Worm (Caenorhabditis elegans): ENCODE data around the gene arrd-8.

Gene arrd-8

ce11 chrII:12107840-12108239 lies 43.0 kb downstream of the arrd-8 start, which contains the start of gene Y17G7B.18 (continued):
- TF ChIP-seq elt-2 (tag; optimal IDR thresholded peaks at IDR 0.05) (no peak), hlh-4 (tag; optimal IDR thresholded peaks at IDR 0.05) (no peak), hlh-17 (GFP tag; optimal IDR thresholded peaks at IDR 0.05; ENCODE audit: borderline replicate concordance) (no peak), blmp-1 (tag; optimal IDR thresholded peaks at IDR 0.05) (peak; percentile 51), ceh-88 (GFP tag; IDR thresholded peaks at IDR 0.05) (peak; percentile 42; the same call in 1 of the 2 replicates), aha-1 (tag; optimal IDR thresholded peaks at IDR 0.05) (no peak), lir-3 (tag; optimal IDR thresholded peaks at IDR 0.05; ENCODE audit: poor library complexity) (no peak), vab-15 (tag; optimal IDR thresholded peaks at IDR 0.05) (no peak), lin-13 (GFP tag; optimal IDR thresholded peaks at IDR 0.05) (peak; percentile 54), dpl-1 (GFP tag; optimal IDR thresholded peaks at IDR 0.05) (peak; percentile 96 to 98 (median 97)), nhr-84 (tag; optimal IDR thresholded peaks at IDR 0.05) (no peak), nhr-28 (tag; optimal IDR thresholded peaks at IDR 0.05) (no peak), C16A3.4 (tag; optimal IDR thresholded peaks at IDR 0.05) (peak; percentile 67), aly-2 (tag; optimal IDR thresholded peaks at IDR 0.05) (peak; percentile 79), egl-27 (tag; optimal IDR thresholded peaks at IDR 0.05) (no peak), ama-1 (optimal IDR thresholded peaks at IDR 0.05) (no peak), nhr-12 (tag; optimal IDR thresholded peaks at IDR 0.05) (no peak), ces-1 (GFP tag; optimal IDR thresholded peaks at IDR 0.05) (no peak), zag-1 (tag; optimal IDR thresholded peaks at IDR 0.05) (no peak), ztf-11 (tag; optimal IDR thresholded peaks at IDR 0.05) (peak in 1 of 2 experiments; percentile 33), nhr-19 (GFP tag; conservative IDR thresholded peaks at IDR 0.05) (peak; percentile 62), Y116A8C.19 (tag; optimal IDR thresholded peaks at IDR 0.05; ENCODE audit: borderline replicate concordance) (no peak), ceh-8 (GFP tag; optimal IDR thresholded peaks at IDR 0.05) (no peak), nhr-71 (tag; optimal IDR thresholded peaks at IDR 0.05) (peak; percentile 82), isw-1 (GFP tag; IDR thresholded peaks at IDR 0.05) (peak; percentile 51), pag-3 (tag; optimal IDR thresholded peaks at IDR 0.05; ENCODE audit: borderline replicate concordance, insufficient read depth) (no peak), jun-1 (tag; optimal IDR thresholded peaks at IDR 0.05) (peak; percentile 35), unc-30 (tag; optimal IDR thresholded peaks at IDR 0.05) (no peak), ceh-63 (GFP tag; optimal IDR thresholded peaks at IDR 0.05) (no peak), xbp-1 (tag; optimal IDR thresholded peaks at IDR 0.05) (peak; percentile 70), irx-1 (tag; optimal IDR thresholded peaks at IDR 0.05) (peak; percentile 64)

- TF ChIP-seq ztf-4 (tag; optimal IDR thresholded peaks at IDR 0.05) (no peak), C04F5.9 (tag; optimal IDR thresholded peaks at IDR 0.05) (no peak), nhr-11 (tag; optimal IDR thresholded peaks at IDR 0.05) (no peak), nhr-84 (tag; optimal IDR thresholded peaks at IDR 0.05) (no peak), nhr-71 (tag; optimal IDR thresholded peaks at IDR 0.05) (no peak), fkh-8 (tag; optimal IDR thresholded peaks at IDR 0.05) (no peak), skn-1 (tag; optimal IDR thresholded peaks at IDR 0.05) (no peak), nhr-28 (tag; optimal IDR thresholded peaks at IDR 0.05) (no peak), swsn-7 (tag; optimal IDR thresholded peaks at IDR 0.05) (no peak), pqm-1 (tag; optimal IDR thresholded peaks at IDR 0.05) (no peak), nhr-237 (tag; optimal IDR thresholded peaks at IDR 0.05) (no peak), zag-1 (tag; optimal IDR thresholded peaks at IDR 0.05) (no peak), efl-3 (GFP tag; optimal IDR thresholded peaks at IDR 0.05) (no peak), jun-1 (tag; optimal IDR thresholded peaks at IDR 0.05) (no peak), nhr-76 (tag; optimal IDR thresholded peaks at IDR 0.05) (no peak), lin-15B (tag; optimal IDR thresholded peaks at IDR 0.05) (no peak)
Measured at ce11 chrII:12108843-12109242, 44.0 kb downstream of the arrd-8 start.

All from whole organism, L1 larva.